Worm (Caenorhabditis elegans): Measurements from ENCODE around the gene F40G9.18.

DNA sequence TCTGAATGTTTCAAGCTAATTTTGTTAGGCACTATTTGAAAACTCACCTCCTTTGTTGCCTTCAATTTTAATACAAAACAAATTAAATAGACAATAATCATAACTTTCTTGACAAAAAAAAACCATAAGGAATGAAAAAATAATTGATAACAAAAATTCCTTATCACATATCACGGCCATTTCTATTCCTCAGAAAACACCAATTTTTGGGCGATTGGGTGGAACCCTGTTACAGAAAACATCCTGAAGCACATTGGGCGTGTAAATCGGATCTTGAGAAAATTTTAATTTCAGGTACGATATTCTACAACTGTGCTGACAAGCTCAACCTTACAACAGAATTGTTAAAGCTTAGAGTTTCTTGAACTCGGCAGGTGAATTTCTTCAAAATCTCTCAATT lies 4.6 kb downstream of the F40G9.18 start, which contains the start of gene F40G9.8:
- no peak for TF ChIP-seq ref-1 (GFP tag; conservative IDR thresholded peaks at IDR 0.05)
- no peak for TF ChIP-seq ztf-23 (GFP tag; IDR thresholded peaks at IDR 0.05)
- no peak for TF ChIP-seq ztf-29 (GFP tag; IDR thresholded peaks at IDR 0.05)
- no peak for TF ChIP-seq flt-1 (GFP tag; IDR thresholded peaks at IDR 0.05)
- TF ChIP-seq T22C8.4 (GFP tag; IDR thresholded peaks at IDR 0.05): no peak

Measured in whole organism, midembryonic.